Fruit fly (Drosophila melanogaster) whole organism, embryonic: ENCODE measurements around the gene MESR6.

Experiments
- Antp ChIP-seq: fragments of 200-800 bp; sonication (Bioruptor generic); optimal IDR thresholded peaks from 3 replicates; lab custom pipeline; 2016; ENCODE audit warnings: missing biosample characterization, missing genetic modification characterization
- Asciz ChIP-seq: fragments of 200-800 bp; sonication (Bioruptor generic); optimal IDR thresholded peaks from 2 replicates; lab custom pipeline; 2017; ENCODE audit warnings: missing biosample characterization, mild to moderate bottlenecking, missing genetic modification characterization, missing genetic modification reagents
- Atf3 ChIP-seq: fragments of 200-800 bp; sonication (Bioruptor generic); optimal IDR thresholded peaks from 3 replicates; lab custom pipeline; 2016; ENCODE audit warnings: missing biosample characterization, missing genetic modification characterization
- B-H2 ChIP-seq: fragments of 200-800 bp; sonication (Bioruptor generic); optimal IDR thresholded peaks from 2 replicates; lab custom pipeline; 2018; ENCODE audit warnings: missing biosample characterization, mild to moderate bottlenecking, missing genetic modification characterization
- CG11398 ChIP-seq: fragments of 200-800 bp; sonication (Bioruptor generic); optimal IDR thresholded peaks from 2 replicates; lab custom pipeline; 2016; ENCODE audit warnings: missing biosample characterization, missing genetic modification characterization
- CG11456 ChIP-seq: fragments of 200-800 bp; sonication (Bioruptor generic); IDR thresholded peaks from 3 replicates; pipeline ENCODE4 v1.3.6; 2022; ENCODE audit warnings: missing biosample characterization, missing genetic modification characterization
- CG13296 ChIP-seq: fragments of 200-800 bp; sonication (Bioruptor generic); optimal IDR thresholded peaks from 3 replicates; lab custom pipeline; 2018; ENCODE audit warnings: missing biosample characterization, mild to moderate bottlenecking, missing genetic modification characterization
- CG14050 ChIP-seq: fragments of 200-800 bp; sonication (Bioruptor generic); IDR thresholded peaks from 3 replicates; pipeline ENCODE4 v1.3.6; 2022; ENCODE audit warnings: missing biosample characterization, missing genetic modification characterization
- CG2875 ChIP-seq: fragments of 200-800 bp; sonication (Bioruptor generic); optimal IDR thresholded peaks from 2 replicates; lab custom pipeline; 2017; ENCODE audit warnings: missing biosample characterization, mild to moderate bottlenecking, missing genetic modification characterization, missing genetic modification reagents
- CG30431 ChIP-seq: fragments of 200-800 bp; sonication (Bioruptor generic); optimal IDR thresholded peaks from 2 replicates; lab custom pipeline; 2017; ENCODE audit warnings: missing biosample characterization, missing genetic modification characterization
- CG31224 ChIP-seq: fragments of 200-800 bp; sonication (Bioruptor generic); IDR thresholded peaks from 2 replicates; pipeline ENCODE4 v1.3.6; 2022; ENCODE audit warnings: missing biosample characterization, missing genetic modification characterization
- CG4360 ChIP-seq: fragments of 200-800 bp; sonication (Bioruptor generic); IDR thresholded peaks from 2 replicates; pipeline ENCODE4 v1.3.6; 2022; ENCODE audit warnings: missing biosample characterization, missing genetic modification characterization
- CG6791 ChIP-seq: fragments of 200-800 bp; sonication (Bioruptor generic); IDR thresholded peaks from 3 replicates; pipeline ENCODE4 v1.3.6; 2022; ENCODE audit warnings: missing biosample characterization, missing genetic modification characterization; ENCODE audit not compliant: partially characterized antibody
- CG8765 ChIP-seq: fragments of 200-800 bp; sonication (Bioruptor generic); IDR thresholded peaks from 2 replicates; pipeline ENCODE4 v1.3.6; 2022; ENCODE audit warnings: missing biosample characterization, missing genetic modification characterization
- CG9609 ChIP-seq: fragments of 200-800 bp; sonication (Bioruptor generic); optimal IDR thresholded peaks from 3 replicates; lab custom pipeline; 2016; ENCODE audit warnings: missing biosample characterization, missing genetic modification characterization
- CG9727 ChIP-seq: fragments of 200-800 bp; sonication (Bioruptor generic); optimal IDR thresholded peaks from 3 replicates; lab custom pipeline; 2017; ENCODE audit warnings: missing biosample characterization, mild to moderate bottlenecking, missing genetic modification characterization
- CG9932 ChIP-seq: fragments of 200-800 bp; sonication (Bioruptor generic); IDR thresholded peaks from 2 replicates; pipeline ENCODE4 v1.3.6; 2022; ENCODE audit warnings: missing biosample characterization, missing genetic modification characterization
- D19A ChIP-seq: fragments of 200-800 bp; optimal IDR thresholded peaks from 3 replicates; lab custom pipeline; 2019; ENCODE audit warnings: missing biosample characterization, mild to moderate bottlenecking, missing genetic modification characterization, moderate library complexity
- Dp ChIP-seq: fragments of 200-800 bp; sonication (Bioruptor generic); optimal IDR thresholded peaks from 2 replicates; lab custom pipeline; 2018; ENCODE audit warnings: missing biosample characterization, mild to moderate bottlenecking, missing genetic modification characterization, moderate library complexity
- Hmx ChIP-seq: fragments of 200-800 bp; sonication (Bioruptor generic); optimal IDR thresholded peaks from 2 replicates; lab custom pipeline; 2016; ENCODE audit warnings: missing biosample characterization, missing genetic modification characterization
- Hr39 ChIP-seq: fragments of >200 bp; optimal IDR thresholded peaks from 2 replicates; lab custom pipeline; 2017
- Lim3 ChIP-seq: fragments of 200-800 bp; sonication (Bioruptor generic); IDR thresholded peaks from 2 replicates; pipeline ENCODE4 v1.3.6; 2022; ENCODE audit warnings: missing biosample characterization, missing genetic modification characterization
- MBD-R2 ChIP-seq: fragments of 200-800 bp; sonication (Bioruptor generic); IDR thresholded peaks from 2 replicates; pipeline ENCODE4 v1.3.6; 2022; ENCODE audit warnings: missing biosample characterization, missing genetic modification characterization
- MESR4 ChIP-seq: fragments of 200-800 bp; sonication (Bioruptor generic); optimal IDR thresholded peaks from 2 replicates; lab custom pipeline; 2018; ENCODE audit warnings: missing biosample characterization, mild to moderate bottlenecking, missing genetic modification characterization, moderate library complexity
- Mes4 ChIP-seq: fragments of 200-800 bp; sonication (Bioruptor generic); optimal IDR thresholded peaks from 2 replicates; lab custom pipeline; 2016; ENCODE audit warnings: missing biosample characterization, missing genetic modification characterization
- Myb ChIP-seq: fragments of 200-800 bp; sonication (Bioruptor generic); optimal IDR thresholded peaks from 2 replicates; lab custom pipeline; 2016; ENCODE audit warnings: missing biosample characterization, missing genetic modification characterization
- Neu2 ChIP-seq: fragments of 200-800 bp; sonication (Bioruptor generic); optimal IDR thresholded peaks from 3 replicates; lab custom pipeline; 2016; ENCODE audit warnings: missing biosample characterization, missing genetic modification characterization, borderline replicate concordance
- Nf-YA ChIP-seq: fragments of 200-800 bp; sonication (Bioruptor generic); IDR thresholded peaks from 2 replicates; pipeline ENCODE4 v1.3.6; 2022; ENCODE audit warnings: missing biosample characterization, missing genetic modification characterization
- Oaz ChIP-seq: fragments of 200-800 bp; sonication (Bioruptor generic); IDR thresholded peaks from 2 replicates; pipeline ENCODE4 v1.3.6; 2022; ENCODE audit warnings: missing biosample characterization, missing genetic modification characterization
- Opbp ChIP-seq: fragments of 200-800 bp; sonication (Bioruptor generic); IDR thresholded peaks from 3 replicates; pipeline ENCODE4 v1.3.6; 2022; ENCODE audit warnings: missing biosample characterization, missing genetic modification characterization; ENCODE audit not compliant: partially characterized antibody
- Optix ChIP-seq: fragments of 200-800 bp; sonication (Bioruptor generic); IDR thresholded peaks from 3 replicates; pipeline ENCODE4 v1.3.6; 2022; ENCODE audit warnings: missing biosample characterization, missing genetic modification characterization
- Pdp1 ChIP-seq, 2 experiments: fragments of 200-800 bp; sonication (Bioruptor generic); optimal IDR thresholded peaks; 3 replicates each; lab custom pipeline; 2016; ENCODE audit warnings: missing biosample characterization in 2 of 2, missing genetic modification characterization in 2 of 2, mild to moderate bottlenecking in 1 of 2, moderate library complexity in 1 of 2
- Ssrp ChIP-seq: fragments of 200-800 bp; sonication (Bioruptor generic); optimal IDR thresholded peaks from 2 replicates; lab custom pipeline; 2018; ENCODE audit warnings: missing biosample characterization, mild to moderate bottlenecking, missing genetic modification characterization, moderate library complexity
- Tbp ChIP-seq: fragments of >200 bp; optimal IDR thresholded peaks from 2 replicates; lab custom pipeline; 2018; ENCODE audit warnings: missing biosample characterization, missing genetic modification characterization
- Trl ChIP-seq, 3 experiments: fragments of >200 bp in 2 of 3; fragments of 200-800 bp in 1 of 3; sonication (Bioruptor generic) in 1 of 3; optimal IDR thresholded peaks; 2 replicates in 1 of 3; 3 replicates in 2 of 3; lab custom pipeline; 2016 to 2017; ENCODE audit warnings: missing biosample characterization in 1 of 3, missing genetic modification characterization in 1 of 3
- ase ChIP-seq: fragments of 200-800 bp; sonication (Bioruptor generic); IDR thresholded peaks from 3 replicates; pipeline ENCODE4 v1.3.6; 2022; ENCODE audit warnings: missing biosample characterization, missing genetic modification characterization
- crc ChIP-seq: fragments of 200-800 bp; sonication (Bioruptor generic); optimal IDR thresholded peaks from 2 replicates; lab custom pipeline; 2016; ENCODE audit warnings: missing biosample characterization, missing genetic modification characterization
- disco-r ChIP-seq: fragments of 200-800 bp; sonication (Bioruptor generic); optimal IDR thresholded peaks from 2 replicates; lab custom pipeline; 2016; ENCODE audit warnings: missing biosample characterization, missing genetic modification characterization
- emc ChIP-seq: fragments of 200-800 bp; sonication (Bioruptor generic); optimal IDR thresholded peaks from 2 replicates; lab custom pipeline; 2016; ENCODE audit warnings: missing biosample characterization, missing genetic modification characterization
- insv ChIP-seq, 2 experiments: fragments of 200-800 bp; sonication (Bioruptor generic); optimal IDR thresholded peaks; 3 replicates each; lab custom pipeline; 2016 to 2018; ENCODE audit warnings: missing biosample characterization in 2 of 2, missing genetic modification characterization in 2 of 2
- lab ChIP-seq: fragments of 200-800 bp; sonication (Bioruptor generic); optimal IDR thresholded peaks from 3 replicates; lab custom pipeline; 2017; ENCODE audit warnings: missing biosample characterization, missing genetic modification characterization, mild to moderate bottlenecking, moderate library complexity, missing genetic modification reagents
- mld ChIP-seq: fragments of 200-800 bp; sonication (Bioruptor generic); IDR thresholded peaks from 3 replicates; pipeline ENCODE4 v1.3.6; 2022; ENCODE audit warnings: missing biosample characterization, missing genetic modification characterization; ENCODE audit not compliant: partially characterized antibody
- org-1 ChIP-seq: fragments of 200-800 bp; sonication (Bioruptor generic); optimal IDR thresholded peaks from 2 replicates; lab custom pipeline; 2017; ENCODE audit warnings: missing biosample characterization, missing genetic modification characterization
- pb ChIP-seq: fragments of 200-800 bp; sonication (Bioruptor generic); optimal IDR thresholded peaks from 3 replicates; lab custom pipeline; 2016; ENCODE audit warnings: missing biosample characterization, missing genetic modification characterization
- peb ChIP-seq: fragments of 200-800 bp; sonication (Bioruptor generic); IDR thresholded peaks from 2 replicates; pipeline ENCODE4 v1.3.6; 2022; ENCODE audit warnings: missing biosample characterization, missing genetic modification characterization
- row ChIP-seq: fragments of 200-800 bp; sonication (Bioruptor generic); IDR thresholded peaks from 3 replicates; pipeline ENCODE4 v1.3.6; 2022; ENCODE audit warnings: missing biosample characterization, missing genetic modification characterization
- run ChIP-seq: fragments of 200-800 bp; sonication (Bioruptor generic); optimal IDR thresholded peaks from 3 replicates; lab custom pipeline; 2018; ENCODE audit warnings: missing biosample characterization, mild to moderate bottlenecking, missing genetic modification characterization
- trem ChIP-seq: fragments of 200-800 bp; optimal IDR thresholded peaks from 3 replicates; lab custom pipeline; 2019; ENCODE audit warnings: missing biosample characterization, mild to moderate bottlenecking, missing genetic modification characterization, moderate library complexity
- wek ChIP-seq: fragments of 200-800 bp; sonication (Bioruptor generic); optimal IDR thresholded peaks from 3 replicates; lab custom pipeline; 2018; ENCODE audit warnings: missing biosample characterization, mild to moderate bottlenecking, missing genetic modification characterization, moderate library complexity
- zf30C ChIP-seq: fragments of 200-800 bp; sonication (Bioruptor generic); optimal IDR thresholded peaks from 3 replicates; lab custom pipeline; 2018; ENCODE audit warnings: missing biosample characterization, mild to moderate bottlenecking, missing genetic modification characterization

Gene MESR6

dm6 chr3L:19079798-19080691 is 12.4 kb upstream of the MESR6 start (continued):
- peak; percentile 15 for TF ChIP-seq CG13296
- no peak for TF ChIP-seq CG11398 (GFP tag; lab: Kevin White, UChicago)
- TF ChIP-seq Atf3 (GFP tag; lab: Kevin White, UChicago) = no peak
- TF ChIP-seq row (GFP tag; lab: Robert Waterston, UW) = peak; percentile 45; the same call in 2 of the 3 replicates
- TF ChIP-seq Myb (GFP tag; lab: Kevin White, UChicago) = peak; percentile 38
- TF ChIP-seq Dp (GFP tag; lab: Kevin White, UChicago) = no peak
- TF ChIP-seq Ssrp (tag; lab: Kevin White, UChicago) = peak; percentile 36
- no peak for TF ChIP-seq peb (GFP tag; lab: Robert Waterston, UW)
- no peak for TF ChIP-seq CG4360
- TF ChIP-seq ase (GFP tag; lab: Robert Waterston, UW) = no peak
- no peak for TF ChIP-seq Hmx (GFP tag; lab: Kevin White, UChicago)
- peak; percentile 27; the same call in 1 of the 2 replicates for TF ChIP-seq CG9932 (GFP tag; lab: Robert Waterston, UW)
- TF ChIP-seq D19A = peak; percentile 39
- no peak for TF ChIP-seq crc
- no peak for TF ChIP-seq Mes4 (GFP tag; lab: Kevin White, UChicago)
- no peak for TF ChIP-seq MESR4 (GFP tag; lab: Kevin White, UChicago)
- no peak for TF ChIP-seq CG31224 (GFP tag; lab: Robert Waterston, UW)
- TF ChIP-seq lab (GFP tag; lab: Kevin White, UChicago) = peak; percentile 16
- TF ChIP-seq CG30431 = no peak
- peak; percentile 64; the same call in 1 of the 3 replicates for TF ChIP-seq CG11456
- no peak for TF ChIP-seq Trl (optimal IDR thresholded peaks at IDR 0.05; lab: Kevin White, UChicago)
- TF ChIP-seq Trl (GFP tag; optimal IDR thresholded peaks at IDR 0.05; lab: Kevin White, UChicago) = no peak
- no peak for TF ChIP-seq Oaz (GFP tag; lab: Robert Waterston, UW)
- TF ChIP-seq CG2875 = no peak
- TF ChIP-seq mld (GFP tag; lab: Robert Waterston, UW) = no peak
- peak; percentile 28 for TF ChIP-seq CG9609 (GFP tag; lab: Kevin White, UChicago)
- no peak for TF ChIP-seq Asciz
- no peak for TF ChIP-seq Optix (GFP tag; lab: Robert Waterston, UW)
- no peak for TF ChIP-seq CG6791 (GFP tag; lab: Robert Waterston, UW)
- no peak for TF ChIP-seq zf30C (GFP tag; lab: Kevin White, UChicago)
- TF ChIP-seq Neu2 (GFP tag; lab: Kevin White, UChicago) = no peak
- TF ChIP-seq pb (GFP tag; lab: Kevin White, UChicago) = peak; percentile 33
- TF ChIP-seq Lim3 = no peak
- peak; percentile 34 for TF ChIP-seq disco-r
- no peak for TF ChIP-seq Antp
- TF ChIP-seq CG8765 = no peak
- TF ChIP-seq trem (tag; lab: Kevin White, UChicago) = no peak
- TF ChIP-seq Tbp (GFP tag; lab: Kevin White, UChicago) = no peak
- no peak for TF ChIP-seq insv (GFP tag; optimal IDR thresholded peaks at IDR 0.05; lab: Kevin White, UChicago)
- no peak for TF ChIP-seq Hr39 (lab: Kevin White, UChicago)
- TF ChIP-seq wek (GFP tag; lab: Kevin White, UChicago) = no peak
- no peak for TF ChIP-seq run (tag; lab: Kevin White, UChicago)
- no peak for TF ChIP-seq B-H2 (GFP tag; lab: Kevin White, UChicago)
- peak; percentile 13 to 30 for TF ChIP-seq Pdp1 (GFP tag; optimal IDR thresholded peaks at IDR 0.05; lab: Kevin White, UChicago)
- TF ChIP-seq Opbp (GFP tag; lab: Robert Waterston, UW) = no peak
- no peak for TF ChIP-seq MBD-R2 (GFP tag; lab: Robert Waterston, UW)
- no peak for TF ChIP-seq Nf-YA (GFP tag; lab: Robert Waterston, UW)
- TF ChIP-seq emc (GFP tag; lab: Kevin White, UChicago) = no peak
- TF ChIP-seq CG14050 (GFP tag; lab: Robert Waterston, UW) = no peak
- TF ChIP-seq org-1 (GFP tag; lab: Kevin White, UChicago) = peak; percentile 56
- peak; percentile 37 for TF ChIP-seq CG9727 (GFP tag; lab: Kevin White, UChicago)
